Worm (Caenorhabditis elegans) whole organism, L4 larva: Measurements from ENCODE around the gene F15A4.10.

Experiments
- ama-1 ChIP-seq: fragments of 150-350 bp; optimal IDR thresholded peaks from 2 replicates; lab custom pipeline; 2014; ENCODE audit warnings: inconsistent platforms, mixed read lengths
- ces-1 ChIP-seq: fragments of 150-350 bp; sonication (generic microtip); optimal IDR thresholded peaks from 4 replicates; lab custom pipeline; 2014; ENCODE audit warnings: missing biosample characterization, missing genetic modification reagents, missing genetic modification characterization
- nhr-11 ChIP-seq: fragments of 150-350 bp; optimal IDR thresholded peaks from 2 replicates; lab custom pipeline; 2014; ENCODE audit warnings: missing biosample characterization, missing genetic modification characterization
- pha-4 ChIP-seq, 2 experiments: fragments of 150-350 bp in 1 of 2; fragments of 200-800 bp in 1 of 2; sonication (Bioruptor generic) in 1 of 2; IDR thresholded peaks in 1 of 2; optimal IDR thresholded peaks in 1 of 2; 2 replicates each; pipeline versions ENCODE4 v1.3.6 to Lab custom; 2014 to 2022; ENCODE audit warnings: missing genetic modification characterization in 2 of 2, missing genetic modification reagents in 2 of 2, missing biosample characterization in 1 of 2, missing compliant biosample characterization in 1 of 2
- unc-62 ChIP-seq, 3 experiments: fragments of 150-350 bp in 1 of 3; sonication (generic microtip); optimal IDR thresholded peaks in 2 of 3; peaks in 1 of 3; 1 replicate in 1 of 3; 2 replicates in 2 of 3; lab custom pipeline; 2014 to 2017; ENCODE audit warnings: missing biosample characterization in 3 of 3, missing genetic modification characterization in 3 of 3, missing genetic modification reagents in 3 of 3, missing genotype in 1 of 3
- ztf-11 ChIP-seq: fragments of 150-350 bp; optimal IDR thresholded peaks from 2 replicates; lab custom pipeline; 2014; ENCODE audit warnings: missing biosample characterization, missing genetic modification characterization
- ztf-7 ChIP-seq: fragments of 150-350 bp; optimal IDR thresholded peaks from 2 replicates; lab custom pipeline; 2014; ENCODE audit warnings: missing biosample characterization, missing genetic modification characterization

- TF ChIP-seq pha-4 (GFP tag; IDR thresholded peaks at IDR 0.05; lab: Robert Waterston, UW) (no peak), pha-4 (tag; optimal IDR thresholded peaks at IDR 0.05; lab: Kevin White, UChicago) (no peak), ztf-7 (tag; lab: Kevin White, UChicago) (no peak), nhr-11 (tag; lab: Kevin White, UChicago) (no peak), unc-62 (GFP tag; optimal IDR thresholded peaks at IDR 0.05 in 1 of 2; lab: Kevin White, UChicago) (no peak), unc-62 (tag; optimal IDR thresholded peaks at IDR 0.05; lab: Kevin White, UChicago) (no peak), ama-1 (lab: Kevin White, UChicago) (no peak), ztf-11 (no peak), ces-1 (no peak)
Observed at ce11 chrII:12473406-12473805, 11.6 kb downstream of the F15A4.10 start, which contains the start of gene srg-17.
